Worm (Caenorhabditis elegans) whole organism, midembryonic: ENCODE measurements around the gene unc-105.

Experiments
- flt-1 ChIP-seq: fragments of 200-800 bp; sonication (Bioruptor generic); IDR thresholded peaks from 2 replicates; pipeline ENCODE4 v1.3.6; 2022; ENCODE audit warnings: missing genetic modification characterization, missing compliant biosample characterization
- klf-2 ChIP-seq: fragments of 200-800 bp; sonication (Bioruptor generic); conservative IDR thresholded peaks from 2 replicates; pipeline ENCODE4 v1.3.6; 2022; ENCODE audit warnings: missing genetic modification reagents, missing genetic modification characterization, missing compliant biosample characterization
- ref-1 ChIP-seq: fragments of 200-800 bp; sonication (Bioruptor generic); conservative IDR thresholded peaks from 2 replicates; pipeline ENCODE4 v1.3.6; 2022; ENCODE audit warnings: missing genetic modification reagents, missing genetic modification characterization, missing compliant biosample characterization

- TF ChIP-seq klf-2 (GFP tag; lab: Robert Waterston, UW) (no peak), ref-1 (GFP tag; lab: Robert Waterston, UW) (no peak), flt-1 (GFP tag; lab: Robert Waterston, UW) (no peak)
Observed at ce11 chrII:8160916-8161315, 44.7 kb downstream of the unc-105 start.
